Worm (Caenorhabditis elegans) whole organism, young adult: ENCODE measurements around the gene scav-1.

Experiments used
- B0035.1 ChIP-seq: sonication (generic microtip); optimal IDR thresholded peaks from 2 replicates; lab custom pipeline; 2016; ENCODE audit warnings: missing genetic modification characterization, mild to moderate bottlenecking, missing compliant biosample characterization, missing genotype, missing genetic modification reagents
- B0261.1 ChIP-seq: sonication (generic microtip); optimal IDR thresholded peaks from 2 replicates; lab custom pipeline; 2016; ENCODE audit warnings: mild to moderate bottlenecking, missing genetic modification characterization, moderate library complexity, missing compliant biosample characterization
- C06A6.2 ChIP-seq: fragments of 200-800 bp; sonication (Bioruptor generic); conservative IDR thresholded peaks from 2 replicates; pipeline ENCODE4 v1.3.6; 2022; ENCODE audit warnings: missing genetic modification characterization, missing compliant biosample characterization
- F23B12.7 ChIP-seq: sonication (generic microtip); optimal IDR thresholded peaks from 2 replicates; lab custom pipeline; 2017; ENCODE audit warnings: missing genetic modification characterization, mild to moderate bottlenecking, missing compliant biosample characterization, antibody characterized with exemption, moderate library complexity; ENCODE audit not compliant: insufficient read depth
- F33H1.4 ChIP-seq: fragments of 200-800 bp; sonication (Bioruptor generic); IDR thresholded peaks from 2 replicates; pipeline ENCODE4 v1.3.6; 2022; ENCODE audit warnings: missing genetic modification reagents, missing genetic modification characterization, missing compliant biosample characterization
- F39B2.1 ChIP-seq: fragments of 200-800 bp; sonication (Bioruptor generic); IDR thresholded peaks from 2 replicates; pipeline ENCODE4 v1.3.6; 2022; ENCODE audit warnings: missing genetic modification reagents, missing genetic modification characterization, missing compliant biosample characterization
- K11D2.4 ChIP-seq: fragments of 200-800 bp; sonication (Bioruptor generic); IDR thresholded peaks from 2 replicates; pipeline ENCODE4 v1.3.6; 2022; ENCODE audit warnings: missing genetic modification reagents, missing genetic modification characterization, missing compliant biosample characterization
- T26A5.8 ChIP-seq: sonication (generic microtip); optimal IDR thresholded peaks from 2 replicates; lab custom pipeline; 2016; ENCODE audit warnings: missing genetic modification characterization, missing compliant biosample characterization
- Y53F4B.3 ChIP-seq: fragments of 200-800 bp; sonication (Bioruptor generic); IDR thresholded peaks from 2 replicates; pipeline ENCODE4 v1.3.6; 2022; ENCODE audit warnings: missing genetic modification reagents, missing genetic modification characterization, missing compliant biosample characterization
- Y53G8AR.9 ChIP-seq: fragments of 200-800 bp; sonication (Bioruptor generic); conservative IDR thresholded peaks from 2 replicates; pipeline ENCODE4 v1.3.6; 2022; ENCODE audit warnings: missing genetic modification reagents, missing genetic modification characterization, missing compliant biosample characterization
- Y56A3A.18 ChIP-seq: fragments of 200-800 bp; sonication (Bioruptor generic); IDR thresholded peaks from 2 replicates; pipeline ENCODE4 v1.3.6; 2022; ENCODE audit warnings: missing genetic modification reagents, missing genetic modification characterization, missing compliant biosample characterization
- Y79H2A.3 ChIP-seq: fragments of 200-800 bp; sonication (Bioruptor generic); conservative IDR thresholded peaks from 2 replicates; pipeline ENCODE4 v1.3.6; 2022; ENCODE audit warnings: missing genetic modification reagents, missing genetic modification characterization, missing compliant biosample characterization
- ZK185.1 ChIP-seq: sonication (generic microtip); optimal IDR thresholded peaks from 2 replicates; lab custom pipeline; 2016; ENCODE audit warnings: mild to moderate bottlenecking, missing genetic modification characterization, missing compliant biosample characterization; ENCODE audit not compliant: poor library complexity, severe bottlenecking
- ama-1 ChIP-seq, 3 experiments: fragments of 150-350 bp in 1 of 3; sonication (generic microtip) in 2 of 3; optimal IDR thresholded peaks; 2 replicates each; lab custom pipeline; 2014 to 2018; ENCODE audit warnings: missing biosample characterization in 2 of 3, missing genetic modification characterization in 2 of 3, missing genetic modification reagents in 2 of 3
- attf-6 ChIP-seq: fragments of 200-800 bp; sonication (Bioruptor generic); IDR thresholded peaks from 2 replicates; pipeline ENCODE4 v1.3.6; 2022; ENCODE audit warnings: missing genetic modification reagents, missing genetic modification characterization, missing compliant biosample characterization
- cebp-1 ChIP-seq, 2 experiments: fragments of 200-800 bp in 1 of 2; sonication (Bioruptor generic) in 1 of 2; sonication (generic microtip) in 1 of 2; IDR thresholded peaks in 1 of 2; optimal IDR thresholded peaks in 1 of 2; 2 replicates each; pipeline versions ENCODE4 v1.3.6 to Lab custom; 2017 to 2022; ENCODE audit warnings: missing compliant biosample characterization in 2 of 2, missing genetic modification characterization in 2 of 2, mild to moderate bottlenecking in 1 of 2, missing genetic modification reagents in 1 of 2, moderate library complexity in 1 of 2
- ceh-79 ChIP-seq: sonication (generic microtip); optimal IDR thresholded peaks from 2 replicates; lab custom pipeline; 2017; ENCODE audit warnings: mild to moderate bottlenecking, missing genetic modification characterization, missing compliant biosample characterization
- chd-7 ChIP-seq: sonication (generic microtip); optimal IDR thresholded peaks from 2 replicates; lab custom pipeline; 2016; ENCODE audit warnings: mild to moderate bottlenecking, missing genetic modification characterization, moderate library complexity, missing compliant biosample characterization
- dox-1 ChIP-seq: fragments of 200-800 bp; sonication (Bioruptor generic); IDR thresholded peaks from 2 replicates; pipeline ENCODE4 v1.3.6; 2022; ENCODE audit warnings: missing genetic modification reagents, missing genetic modification characterization, missing compliant biosample characterization
- efl-1 ChIP-seq: fragments of 150-350 bp; optimal IDR thresholded peaks from 2 replicates; lab custom pipeline; 2014; ENCODE audit warnings: missing biosample characterization, missing genetic modification reagents, missing genetic modification characterization
- hlh-12 ChIP-seq: sonication (generic microtip); optimal IDR thresholded peaks from 2 replicates; lab custom pipeline; 2016; ENCODE audit warnings: missing genetic modification characterization, missing compliant biosample characterization
- hmg-20 ChIP-seq: fragments of 200-800 bp; sonication (Bioruptor generic); IDR thresholded peaks from 2 replicates; pipeline ENCODE4 v1.3.6; 2022; ENCODE audit warnings: missing genetic modification reagents, missing genetic modification characterization, missing compliant biosample characterization
- let-526 ChIP-seq: fragments of 200-800 bp; sonication (Bioruptor generic); IDR thresholded peaks from 2 replicates; pipeline ENCODE4 v1.3.6; 2022; ENCODE audit warnings: missing genetic modification reagents, missing genetic modification characterization, missing compliant biosample characterization
- lin-35 ChIP-seq, 3 experiments: fragments of 150-350 bp in 2 of 3; sonication (generic microtip) in 1 of 3; optimal IDR thresholded peaks; 2 replicates each; lab custom pipeline; 2014 to 2018; ENCODE audit warnings: missing biosample characterization in 3 of 3, missing genetic modification characterization in 3 of 3, missing genetic modification reagents in 3 of 3
- lin-54 ChIP-seq: fragments of 200-800 bp; sonication (Bioruptor generic); optimal IDR thresholded peaks from 2 replicates; lab custom pipeline; 2018; ENCODE audit warnings: mild to moderate bottlenecking, missing genetic modification characterization, missing compliant biosample characterization
- madf-10 ChIP-seq: sonication (generic microtip); optimal IDR thresholded peaks from 2 replicates; lab custom pipeline; 2016; ENCODE audit warnings: mild to moderate bottlenecking, missing genetic modification characterization, missing compliant biosample characterization
- madf-6 ChIP-seq: fragments of 200-800 bp; sonication (Bioruptor generic); IDR thresholded peaks from 2 replicates; pipeline ENCODE4 v1.3.6; 2022; ENCODE audit warnings: missing genetic modification reagents, missing genetic modification characterization, missing compliant biosample characterization
- mcd-1 ChIP-seq: fragments of 200-800 bp; sonication (Bioruptor generic); IDR thresholded peaks from 2 replicates; pipeline ENCODE4 v1.3.6; 2022; ENCODE audit warnings: missing genetic modification reagents, missing genetic modification characterization, missing compliant biosample characterization
- mes-4 ChIP-seq: sonication (generic microtip); optimal IDR thresholded peaks from 2 replicates; lab custom pipeline; 2016; ENCODE audit warnings: missing genotype, missing genetic modification characterization, missing compliant biosample characterization
- mxl-1 ChIP-seq: sonication (generic microtip); optimal IDR thresholded peaks from 2 replicates; lab custom pipeline; 2016; ENCODE audit warnings: missing genetic modification characterization, missing compliant biosample characterization
- nhr-120 ChIP-seq: fragments of 200-800 bp; sonication (Bioruptor generic); IDR thresholded peaks from 2 replicates; pipeline ENCODE4 v1.3.6; 2022; ENCODE audit warnings: missing genetic modification characterization, missing compliant biosample characterization
- nhr-179 ChIP-seq: sonication (generic microtip); optimal IDR thresholded peaks from 2 replicates; lab custom pipeline; 2016; ENCODE audit warnings: mild to moderate bottlenecking, missing genetic modification characterization, missing compliant biosample characterization
- pbrm-1 ChIP-seq: fragments of 200-800 bp; sonication (Bioruptor generic); IDR thresholded peaks from 2 replicates; pipeline ENCODE4 v1.3.6; 2022; ENCODE audit warnings: missing genetic modification reagents, missing genetic modification characterization, missing compliant biosample characterization
- pha-4 ChIP-seq: fragments of 150-350 bp; sonication (generic microtip); optimal IDR thresholded peaks from 2 replicates; lab custom pipeline; 2014; ENCODE audit warnings: missing biosample characterization, missing genetic modification reagents, missing genetic modification characterization
- repo-1 ChIP-seq: sonication (generic microtip); optimal IDR thresholded peaks from 2 replicates; lab custom pipeline; 2017; ENCODE audit warnings: mild to moderate bottlenecking, missing genetic modification characterization, missing compliant biosample characterization
- rpc-1 ChIP-seq, 2 experiments: fragments of 150-350 bp in 1 of 2; sonication (generic microtip) in 1 of 2; optimal IDR thresholded peaks; 2 replicates each; lab custom pipeline; 2014 to 2018; ENCODE audit warnings: missing biosample characterization in 1 of 2, missing genetic modification characterization in 1 of 2, missing genetic modification reagents in 1 of 2, missing genotype in 1 of 2
- sdz-38 ChIP-seq: sonication (generic microtip); optimal IDR thresholded peaks from 2 replicates; lab custom pipeline; 2016; ENCODE audit warnings: missing genotype, missing genetic modification characterization, missing compliant biosample characterization
- snpc-3.4 ChIP-seq: sonication (generic microtip); optimal IDR thresholded peaks from 2 replicates; lab custom pipeline; 2017; ENCODE audit warnings: missing genetic modification characterization, mild to moderate bottlenecking, missing compliant biosample characterization, antibody characterized with exemption, moderate library complexity, missing genotype, missing genetic modification reagents
- sptf-2 ChIP-seq: fragments of 200-800 bp; sonication (Bioruptor generic); optimal IDR thresholded peaks from 2 replicates; lab custom pipeline; 2018; ENCODE audit warnings: mild to moderate bottlenecking, missing genetic modification characterization, missing compliant biosample characterization
- tbp1 ChIP-seq: fragments of 200-800 bp; sonication (Bioruptor generic); optimal IDR thresholded peaks from 2 replicates; lab custom pipeline; 2018; ENCODE audit warnings: mild to moderate bottlenecking, missing genetic modification characterization, missing compliant biosample characterization
- tbx-9 ChIP-seq: sonication (generic microtip); optimal IDR thresholded peaks from 2 replicates; lab custom pipeline; 2016; ENCODE audit warnings: borderline replicate concordance, missing genetic modification characterization, inconsistent platforms, missing compliant biosample characterization
- tlf-1 ChIP-seq: fragments of 200-800 bp; sonication (Bioruptor generic); optimal IDR thresholded peaks from 2 replicates; lab custom pipeline; 2018; ENCODE audit warnings: mild to moderate bottlenecking, missing genetic modification characterization, missing compliant biosample characterization
- ztf-25 ChIP-seq: fragments of 200-800 bp; sonication (Bioruptor generic); IDR thresholded peaks from 2 replicates; pipeline ENCODE4 v1.3.6; 2022; ENCODE audit warnings: missing genetic modification reagents, missing genetic modification characterization, missing compliant biosample characterization
- ztf-28 ChIP-seq: fragments of 200-800 bp; sonication (Bioruptor generic); IDR thresholded peaks from 2 replicates; pipeline ENCODE4 v1.3.6; 2022; ENCODE audit warnings: missing genetic modification reagents, missing genetic modification characterization, missing compliant biosample characterization
- ztf-3 ChIP-seq: fragments of 200-800 bp; sonication (Bioruptor generic); optimal IDR thresholded peaks from 2 replicates; lab custom pipeline; 2018; ENCODE audit warnings: mild to moderate bottlenecking, missing genetic modification characterization, missing compliant biosample characterization

Gene scav-1

ce11 chrX:5444863-5445262 lies 44.5 kb upstream of the scav-1 start, which contains the start of gene itm-2:
Gene itm-2 (plus strand): TSS chrX:5445163.
- TF ChIP-seq madf-6 (GFP tag; lab: Robert Waterston, UW) (no peak), pbrm-1 (GFP tag; lab: Robert Waterston, UW) (no peak), snpc-3.4 (no peak), tbx-9 (tag; lab: Kevin White, UChicago) (no peak), attf-6 (GFP tag; lab: Robert Waterston, UW) (no peak), mes-4 (tag; lab: Kevin White, UChicago) (no peak), F33H1.4 (GFP tag; lab: Robert Waterston, UW) (no peak), tlf-1 (GFP tag; lab: Kevin White, UChicago) (no peak), tbp1 (no peak), Y79H2A.3 (GFP tag; lab: Robert Waterston, UW) (no peak), F39B2.1 (GFP tag; lab: Robert Waterston, UW) (no peak), repo-1 (tag; lab: Kevin White, UChicago) (no peak), mcd-1 (GFP tag; lab: Robert Waterston, UW) (no peak), sdz-38 (tag; lab: Kevin White, UChicago) (no peak), T26A5.8 (no peak), let-526 (GFP tag; lab: Robert Waterston, UW) (no peak), efl-1 (GFP tag; lab: Kevin White, UChicago) (no peak), lin-35 (GFP tag; optimal IDR thresholded peaks at IDR 0.05; lab: Kevin White, UChicago) (no peak)

- TF ChIP-seq cebp-1 (GFP tag; IDR thresholded peaks at IDR 0.05; lab: Robert Waterston, UW) (no peak), cebp-1 (tag; optimal IDR thresholded peaks at IDR 0.05; lab: Kevin White, UChicago) (no peak), nhr-179 (tag; lab: Kevin White, UChicago) (no peak), B0261.1 (tag; lab: Kevin White, UChicago) (no peak), Y53G8AR.9 (no peak), Y53F4B.3 (GFP tag; lab: Robert Waterston, UW) (no peak), rpc-1 (optimal IDR thresholded peaks at IDR 0.05; lab: Kevin White, UChicago) (no peak), rpc-1 (tag; optimal IDR thresholded peaks at IDR 0.05; lab: Kevin White, UChicago) (no peak), nhr-120 (GFP tag; lab: Robert Waterston, UW) (no peak), B0035.1 (no peak), hlh-12 (tag; lab: Kevin White, UChicago) (no peak), Y56A3A.18 (no peak), sptf-2 (GFP tag; lab: Kevin White, UChicago) (no peak)
- TF ChIP-seq, all 124 proteins: peak for 0
These were observed 33.5 kb upstream of the scav-1 start for ce11 chrX:5433912-5434311.

- TF ChIP-seq attf-6 (GFP tag; lab: Robert Waterston, UW) = no peak
- peak; percentile 61 for TF ChIP-seq B0261.1 (tag; lab: Kevin White, UChicago)
- TF ChIP-seq ZK185.1 (tag; lab: Kevin White, UChicago) = peak; percentile 97
- no peak for TF ChIP-seq ztf-25 (GFP tag; lab: Robert Waterston, UW)
- peak; percentile 95 for TF ChIP-seq hmg-20
- peak in 2 of 3 experiments; percentile 78 to 95 for TF ChIP-seq lin-35 (GFP tag; optimal IDR thresholded peaks at IDR 0.05; lab: Kevin White, UChicago)
- TF ChIP-seq madf-10 (tag; lab: Kevin White, UChicago) = peak; percentile 94
- TF ChIP-seq dox-1 (GFP tag; lab: Robert Waterston, UW) = peak; percentile 99
- peak; percentile 33 for TF ChIP-seq pha-4
- TF ChIP-seq ztf-3 = peak; percentile 89
- TF ChIP-seq mxl-1 (tag; lab: Kevin White, UChicago) = peak; percentile 55
- no peak for TF ChIP-seq ama-1 (optimal IDR thresholded peaks at IDR 0.05; lab: Kevin White, UChicago)
- TF ChIP-seq ama-1 (GFP tag; optimal IDR thresholded peaks at IDR 0.05; lab: Kevin White, UChicago) = no peak
- TF ChIP-seq F33H1.4 (GFP tag; lab: Robert Waterston, UW) = no peak
- TF ChIP-seq tbp1 = peak; percentile 78
- peak; percentile 96 for TF ChIP-seq C06A6.2 (GFP tag; lab: Robert Waterston, UW)
- TF ChIP-seq F23B12.7 (tag; lab: Kevin White, UChicago) = no peak
- 0 out of 2 replicates have a peak, but pooled peaks have one; percentile 79 for TF ChIP-seq let-526 (GFP tag; lab: Robert Waterston, UW)
- TF ChIP-seq K11D2.4 = peak; percentile 98
- TF ChIP-seq lin-54 (GFP tag; lab: Kevin White, UChicago) = peak; percentile 86
- peak; percentile 96 for TF ChIP-seq chd-7 (tag; lab: Kevin White, UChicago)
- TF ChIP-seq ztf-28 (GFP tag; lab: Robert Waterston, UW) = no peak
- peak; percentile 70 for TF ChIP-seq ceh-79 (tag; lab: Kevin White, UChicago)
These were observed 29.0 kb upstream of the scav-1 start for ce11 chrX:5429335-5429734.
